Worm (Caenorhabditis elegans) whole organism, young adult: Measurements from ENCODE around the gene let-653.

ENCODE experiments used
- B0019.2 ChIP-seq: fragments of 200-800 bp; sonication (Bioruptor generic); conservative IDR thresholded peaks from 2 replicates; pipeline ENCODE4 v1.3.6; 2022; ENCODE audit warnings: missing genetic modification reagents, missing genetic modification characterization, missing compliant biosample characterization
- B0035.1 ChIP-seq: sonication (generic microtip); optimal IDR thresholded peaks from 2 replicates; lab custom pipeline; 2016; ENCODE audit warnings: missing genetic modification characterization, mild to moderate bottlenecking, missing compliant biosample characterization, missing genotype, missing genetic modification reagents
- F33H1.4 ChIP-seq: fragments of 200-800 bp; sonication (Bioruptor generic); IDR thresholded peaks from 2 replicates; pipeline ENCODE4 v1.3.6; 2022; ENCODE audit warnings: missing genetic modification reagents, missing genetic modification characterization, missing compliant biosample characterization
- F49E8.2 ChIP-seq: sonication (generic microtip); optimal IDR thresholded peaks from 3 replicates; lab custom pipeline; 2017; ENCODE audit warnings: missing genetic modification characterization, mild to moderate bottlenecking, missing compliant biosample characterization, antibody characterized with exemption, moderate library complexity; ENCODE audit not compliant: insufficient read depth
- F57A8.1 ChIP-seq: fragments of 200-800 bp; sonication (Bioruptor generic); optimal IDR thresholded peaks from 2 replicates; lab custom pipeline; 2018; ENCODE audit warnings: mild to moderate bottlenecking, missing genetic modification characterization, moderate library complexity, missing compliant biosample characterization
- F57C9.4 ChIP-seq: sonication (generic microtip); optimal IDR thresholded peaks from 2 replicates; lab custom pipeline; 2017; ENCODE audit warnings: mild to moderate bottlenecking, missing genetic modification characterization, missing compliant biosample characterization
- K12H6.12 ChIP-seq: fragments of 200-800 bp; sonication (Bioruptor generic); optimal IDR thresholded peaks from 2 replicates; lab custom pipeline; 2018; ENCODE audit warnings: mild to moderate bottlenecking, missing genetic modification characterization, missing compliant biosample characterization
- Y79H2A.3 ChIP-seq: fragments of 200-800 bp; sonication (Bioruptor generic); conservative IDR thresholded peaks from 2 replicates; pipeline ENCODE4 v1.3.6; 2022; ENCODE audit warnings: missing genetic modification reagents, missing genetic modification characterization, missing compliant biosample characterization
- ama-1 ChIP-seq, 3 experiments: fragments of 150-350 bp in 1 of 3; sonication (generic microtip) in 2 of 3; optimal IDR thresholded peaks; 2 replicates each; lab custom pipeline; 2014 to 2018; ENCODE audit warnings: missing biosample characterization in 2 of 3, missing genetic modification characterization in 2 of 3, missing genetic modification reagents in 2 of 3
- atf-7 ChIP-seq: sonication (generic microtip); optimal IDR thresholded peaks from 2 replicates; lab custom pipeline; 2017; ENCODE audit warnings: mild to moderate bottlenecking, missing genetic modification characterization, missing compliant biosample characterization
- attf-3 ChIP-seq: fragments of 200-800 bp; sonication (Bioruptor generic); conservative IDR thresholded peaks from 2 replicates; pipeline ENCODE4 v1.3.6; 2022; ENCODE audit warnings: missing genetic modification reagents, missing genetic modification characterization, missing compliant biosample characterization
- ceh-27 ChIP-seq: fragments of 200-800 bp; sonication (Bioruptor generic); optimal IDR thresholded peaks from 2 replicates; lab custom pipeline; 2018; ENCODE audit warnings: mild to moderate bottlenecking, missing genetic modification characterization, moderate library complexity, missing compliant biosample characterization
- ceh-40 ChIP-seq: fragments of 200-800 bp; sonication (Bioruptor generic); IDR thresholded peaks from 2 replicates; pipeline ENCODE4 v1.3.6; 2022; ENCODE audit warnings: missing genetic modification characterization, missing compliant biosample characterization
- ceh-91 ChIP-seq: fragments of 200-800 bp; sonication (Bioruptor generic); IDR thresholded peaks from 2 replicates; pipeline ENCODE4 v1.3.6; 2022; ENCODE audit warnings: missing genetic modification reagents, missing genetic modification characterization, missing compliant biosample characterization
- egl-18 ChIP-seq: fragments of 200-800 bp; sonication (Bioruptor generic); IDR thresholded peaks from 2 replicates; pipeline ENCODE4 v1.3.6; 2022; ENCODE audit warnings: missing genetic modification reagents, missing genetic modification characterization, missing compliant biosample characterization
- fkh-3 ChIP-seq: sonication (generic microtip); optimal IDR thresholded peaks from 2 replicates; lab custom pipeline; 2016; ENCODE audit warnings: mild to moderate bottlenecking, missing genetic modification characterization, missing compliant biosample characterization
- hrde-1 ChIP-seq: sonication (generic microtip); optimal IDR thresholded peaks from 2 replicates; lab custom pipeline; 2016; ENCODE audit warnings: missing genetic modification characterization, mild to moderate bottlenecking, missing compliant biosample characterization, moderate library complexity, missing genotype, missing genetic modification reagents, borderline replicate concordance
- lag-1 ChIP-seq: fragments of 200-800 bp; sonication (Bioruptor generic); IDR thresholded peaks from 2 replicates; pipeline ENCODE4 v1.3.6; 2022; ENCODE audit warnings: missing genetic modification reagents, missing genetic modification characterization, missing compliant biosample characterization
- lin-35 ChIP-seq, 3 experiments: fragments of 150-350 bp in 2 of 3; sonication (generic microtip) in 1 of 3; optimal IDR thresholded peaks; 2 replicates each; lab custom pipeline; 2014 to 2018; ENCODE audit warnings: missing biosample characterization in 3 of 3, missing genetic modification characterization in 3 of 3, missing genetic modification reagents in 3 of 3
- lsy-27 ChIP-seq: sonication (generic microtip); optimal IDR thresholded peaks from 2 replicates; lab custom pipeline; 2017; ENCODE audit warnings: missing genetic modification characterization, mild to moderate bottlenecking, missing compliant biosample characterization, antibody characterized with exemption, missing genotype, borderline replicate concordance; ENCODE audit not compliant: insufficient read depth
- madf-10 ChIP-seq: sonication (generic microtip); optimal IDR thresholded peaks from 2 replicates; lab custom pipeline; 2016; ENCODE audit warnings: mild to moderate bottlenecking, missing genetic modification characterization, missing compliant biosample characterization
- madf-3 ChIP-seq: fragments of 200-800 bp; sonication (Bioruptor generic); IDR thresholded peaks from 2 replicates; pipeline ENCODE4 v1.3.6; 2022; ENCODE audit warnings: missing genetic modification reagents, missing genetic modification characterization, missing compliant biosample characterization
- nhr-179 ChIP-seq: sonication (generic microtip); optimal IDR thresholded peaks from 2 replicates; lab custom pipeline; 2016; ENCODE audit warnings: mild to moderate bottlenecking, missing genetic modification characterization, missing compliant biosample characterization
- nhr-27 ChIP-seq: fragments of 200-800 bp; sonication (Bioruptor generic); optimal IDR thresholded peaks from 2 replicates; lab custom pipeline; 2018; ENCODE audit warnings: mild to moderate bottlenecking, missing genetic modification characterization, moderate library complexity, missing compliant biosample characterization
- nhr-80 ChIP-seq: sonication (generic microtip); optimal IDR thresholded peaks from 2 replicates; lab custom pipeline; 2016; ENCODE audit warnings: missing genetic modification characterization, missing compliant biosample characterization
- rcor-1 ChIP-seq: fragments of 200-800 bp; sonication (Bioruptor generic); IDR thresholded peaks from 2 replicates; pipeline ENCODE4 v1.3.6; 2022; ENCODE audit warnings: missing genetic modification reagents, missing genetic modification characterization, missing compliant biosample characterization
- rec-8 ChIP-seq, 2 experiments: sonication (generic microtip); optimal IDR thresholded peaks; 2 replicates each; lab custom pipeline; 2016; ENCODE audit warnings: mild to moderate bottlenecking in 2 of 2, missing genetic modification characterization in 2 of 2, missing genetic modification reagents in 2 of 2, missing genotype in 2 of 2, missing biosample characterization in 1 of 2, missing compliant biosample characterization in 1 of 2, moderate library complexity in 1 of 2
- repo-1 ChIP-seq: sonication (generic microtip); optimal IDR thresholded peaks from 2 replicates; lab custom pipeline; 2017; ENCODE audit warnings: mild to moderate bottlenecking, missing genetic modification characterization, missing compliant biosample characterization
- rpc-1 ChIP-seq, 2 experiments: fragments of 150-350 bp in 1 of 2; sonication (generic microtip) in 1 of 2; optimal IDR thresholded peaks; 2 replicates each; lab custom pipeline; 2014 to 2018; ENCODE audit warnings: missing biosample characterization in 1 of 2, missing genetic modification characterization in 1 of 2, missing genetic modification reagents in 1 of 2, missing genotype in 1 of 2
- somi-1 ChIP-seq: fragments of 200-800 bp; sonication (Bioruptor generic); optimal IDR thresholded peaks from 2 replicates; lab custom pipeline; 2018; ENCODE audit warnings: mild to moderate bottlenecking, missing genetic modification characterization, missing compliant biosample characterization
- sptf-2 ChIP-seq: fragments of 200-800 bp; sonication (Bioruptor generic); optimal IDR thresholded peaks from 2 replicates; lab custom pipeline; 2018; ENCODE audit warnings: mild to moderate bottlenecking, missing genetic modification characterization, missing compliant biosample characterization
- tlf-1 ChIP-seq: fragments of 200-800 bp; sonication (Bioruptor generic); optimal IDR thresholded peaks from 2 replicates; lab custom pipeline; 2018; ENCODE audit warnings: mild to moderate bottlenecking, missing genetic modification characterization, missing compliant biosample characterization
- xnd-1 ChIP-seq: sonication (generic microtip); optimal IDR thresholded peaks from 2 replicates; lab custom pipeline; 2016; ENCODE audit warnings: missing genotype, missing genetic modification reagents, missing genetic modification characterization, missing compliant biosample characterization
- zfh-2 ChIP-seq: fragments of 200-800 bp; sonication (Bioruptor generic); conservative IDR thresholded peaks from 2 replicates; pipeline ENCODE4 v1.3.6; 2022; ENCODE audit warnings: missing genetic modification reagents, missing genetic modification characterization, missing compliant biosample characterization
- zim-3 ChIP-seq: sonication (generic microtip); optimal IDR thresholded peaks from 2 replicates; lab custom pipeline; 2017; ENCODE audit warnings: mild to moderate bottlenecking, missing genetic modification characterization, moderate library complexity, missing compliant biosample characterization
- ztf-22 ChIP-seq: fragments of 200-800 bp; sonication (Bioruptor generic); optimal IDR thresholded peaks from 2 replicates; lab custom pipeline; 2018; ENCODE audit warnings: mild to moderate bottlenecking, missing genetic modification characterization, moderate library complexity, missing compliant biosample characterization
- ztf-26 ChIP-seq: sonication (generic microtip); optimal IDR thresholded peaks from 2 replicates; lab custom pipeline; 2017; ENCODE audit warnings: missing genetic modification characterization, missing compliant biosample characterization
- ztf-28 ChIP-seq: fragments of 200-800 bp; sonication (Bioruptor generic); IDR thresholded peaks from 2 replicates; pipeline ENCODE4 v1.3.6; 2022; ENCODE audit warnings: missing genetic modification reagents, missing genetic modification characterization, missing compliant biosample characterization

let-653 gene

DNA sequence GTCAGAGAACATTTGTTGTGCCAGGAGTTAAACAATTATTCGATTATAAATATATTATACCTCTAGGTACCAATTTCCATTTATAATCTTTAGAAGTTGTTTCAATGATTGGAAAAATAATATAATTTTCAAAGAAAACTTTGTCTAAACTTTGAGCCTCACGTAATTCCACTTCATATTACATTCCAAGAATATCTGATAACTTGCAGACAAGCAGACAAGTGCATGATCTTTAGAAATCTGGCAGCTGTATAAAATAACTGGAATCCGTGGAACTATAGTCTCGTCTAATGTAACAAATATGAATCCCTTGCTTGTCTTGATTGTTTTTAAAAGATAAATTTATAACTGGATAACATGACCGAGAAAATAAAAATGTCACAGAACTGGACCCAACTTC, 7.1 kb downstream of the let-653 start:
- no peak for TF ChIP-seq nhr-27 (tag; lab: Kevin White, UChicago)
- TF ChIP-seq Y79H2A.3 (GFP tag; lab: Robert Waterston, UW) = no peak
- no peak for TF ChIP-seq ceh-27
- TF ChIP-seq F57A8.1 = no peak
- TF ChIP-seq sptf-2 (GFP tag; lab: Kevin White, UChicago) = no peak
- no peak for TF ChIP-seq ztf-22
- TF ChIP-seq hrde-1 (tag; lab: Kevin White, UChicago) = no peak
- no peak for TF ChIP-seq B0019.2
- no peak for TF ChIP-seq ceh-91 (GFP tag; lab: Robert Waterston, UW)
- TF ChIP-seq attf-3 (GFP tag; lab: Robert Waterston, UW) = no peak
- TF ChIP-seq somi-1 (GFP tag; lab: Kevin White, UChicago) = no peak
- no peak for TF ChIP-seq F33H1.4 (GFP tag; lab: Robert Waterston, UW)
- TF ChIP-seq xnd-1 (tag; lab: Kevin White, UChicago) = no peak
- no peak for TF ChIP-seq B0035.1 (tag; lab: Kevin White, UChicago)
- TF ChIP-seq lin-35 (GFP tag; optimal IDR thresholded peaks at IDR 0.05; lab: Kevin White, UChicago) = no peak
- TF ChIP-seq ceh-40 = no peak

DNA sequence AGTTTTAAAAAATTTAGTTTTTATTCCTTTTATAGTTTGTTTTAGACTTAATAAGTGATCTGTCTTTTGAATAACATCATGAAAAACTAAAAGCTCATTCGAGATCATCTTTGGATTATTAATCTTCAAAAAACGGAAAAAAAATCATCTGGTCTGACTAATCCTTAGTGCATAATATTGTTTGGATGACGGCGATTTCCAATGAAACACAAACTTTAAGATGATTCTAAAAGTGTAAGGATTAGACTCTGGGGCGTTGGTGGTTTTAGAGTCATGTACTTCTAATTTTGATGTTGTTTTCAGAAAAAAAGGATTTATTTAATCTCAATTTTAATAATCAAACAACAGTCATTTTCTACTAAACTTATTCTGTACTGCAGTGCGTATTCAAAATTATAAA, 7.9 kb downstream of the let-653 start:
- TF ChIP-seq lsy-27 (tag; lab: Kevin White, UChicago) (no peak), nhr-179 (tag; lab: Kevin White, UChicago) (no peak), zfh-2 (GFP tag; lab: Robert Waterston, UW) (no peak), madf-10 (no peak), rec-8 (tag; optimal IDR thresholded peaks at IDR 0.05; lab: Kevin White, UChicago) (no peak), rcor-1 (no peak), ama-1 (optimal IDR thresholded peaks at IDR 0.05; lab: Kevin White, UChicago) (no peak), ama-1 (GFP tag; optimal IDR thresholded peaks at IDR 0.05; lab: Kevin White, UChicago) (no peak), ztf-28 (GFP tag; lab: Robert Waterston, UW) (no peak)

- TF ChIP-seq nhr-80 (peak; percentile 38), ztf-28 (GFP tag; lab: Robert Waterston, UW) (no peak)
Measured at ce11 chrIV:11897710-11898109, 12.3 kb downstream of the let-653 start.

DNA sequence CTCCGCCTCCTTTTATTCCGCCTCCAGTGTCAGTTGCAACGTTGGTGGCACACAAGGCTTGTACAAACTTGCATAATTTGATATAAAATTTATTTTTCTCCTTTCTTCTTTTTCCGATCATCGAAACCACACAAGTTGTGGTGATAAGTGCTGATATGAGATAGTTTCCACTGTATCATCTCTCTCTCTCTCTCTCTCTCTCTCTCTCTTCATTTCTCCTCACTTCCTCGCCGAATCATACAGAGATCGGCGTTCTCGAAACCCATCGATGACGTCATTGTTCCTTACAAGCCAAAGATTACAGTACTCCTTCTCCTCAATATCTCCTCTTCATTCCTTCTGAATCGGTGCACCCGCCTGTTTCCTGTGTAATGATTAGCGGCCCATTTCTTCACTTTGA, 13.9 kb downstream of the let-653 start, which contains the start of gene nhr-43:
nhr-43 (plus strand) TSS at position 233 of the 400 bp plus-strand sequence.
- no peak for TF ChIP-seq fkh-3 (tag; lab: Kevin White, UChicago)
- no peak for TF ChIP-seq repo-1 (tag; lab: Kevin White, UChicago)
- peak; percentile 6 for TF ChIP-seq ztf-26 (tag; lab: Kevin White, UChicago)
- TF ChIP-seq F57A8.1 = no peak
- no peak for TF ChIP-seq F57C9.4
- peak; percentile 44 for TF ChIP-seq somi-1 (GFP tag; lab: Kevin White, UChicago)
- peak; percentile 29 for TF ChIP-seq atf-7 (tag; lab: Kevin White, UChicago)
- TF ChIP-seq madf-3 (GFP tag; lab: Robert Waterston, UW) = no peak
- no peak for TF ChIP-seq zim-3
- no peak for TF ChIP-seq lsy-27 (tag; lab: Kevin White, UChicago)

ce11 chrIV:11900399-11900798, 15.0 kb downstream of the let-653 start:
- TF ChIP-seq fkh-3 (tag; lab: Kevin White, UChicago) (no peak), tlf-1 (GFP tag; lab: Kevin White, UChicago) (no peak), egl-18 (GFP tag; lab: Robert Waterston, UW) (no peak), repo-1 (tag; lab: Kevin White, UChicago) (no peak), rcor-1 (no peak), K12H6.12 (no peak), lsy-27 (tag; lab: Kevin White, UChicago) (no peak), lag-1 (GFP tag; lab: Robert Waterston, UW) (no peak), F49E8.2 (tag; lab: Kevin White, UChicago) (no peak), rpc-1 (optimal IDR thresholded peaks at IDR 0.05; lab: Kevin White, UChicago) (no peak), rpc-1 (tag; optimal IDR thresholded peaks at IDR 0.05; lab: Kevin White, UChicago) (no peak)
- TF ChIP-seq, all 124 proteins: peak for 0
